Worm (Caenorhabditis elegans) whole organism, L2 larva: Measurements from ENCODE around the gene F53E10.5.
"Not testable (repeated sequence)": the region's sequence is repeated elsewhere in the genome, so short reads cannot be mapped to it uniquely, and the experiment has no call there.

Source experiments
- C34F6.9 ChIP-seq: fragments of 150-350 bp; optimal IDR thresholded peaks from 2 replicates; lab custom pipeline; 2014; ENCODE audit warnings: missing biosample characterization, missing genetic modification characterization
- Y55F3AM.14 ChIP-seq: fragments of 200-800 bp; sonication (Bioruptor generic); optimal IDR thresholded peaks from 2 replicates; lab custom pipeline; 2018; ENCODE audit warnings: mild to moderate bottlenecking, missing genetic modification characterization, missing compliant biosample characterization
- ZK546.5 ChIP-seq: sonication (generic microtip); optimal IDR thresholded peaks from 2 replicates; lab custom pipeline; 2017; ENCODE audit warnings: missing biosample characterization, missing genetic modification characterization
- aly-2 ChIP-seq: fragments of 150-350 bp; optimal IDR thresholded peaks from 2 replicates; lab custom pipeline; 2014; ENCODE audit warnings: missing biosample characterization, missing genetic modification characterization
- ama-1 ChIP-seq: fragments of 150-350 bp; optimal IDR thresholded peaks from 2 replicates; lab custom pipeline; 2018; ENCODE audit warnings: inconsistent platforms
- blmp-1 ChIP-seq: sonication (generic microtip); optimal IDR thresholded peaks from 2 replicates; lab custom pipeline; 2017; ENCODE audit warnings: missing genetic modification characterization, mild to moderate bottlenecking, missing compliant biosample characterization, antibody characterized with exemption, moderate library complexity; ENCODE audit not compliant: insufficient read depth
- ceh-16 ChIP-seq: fragments of 150-350 bp; optimal IDR thresholded peaks from 2 replicates; lab custom pipeline; 2014; ENCODE audit warnings: missing biosample characterization, missing genetic modification characterization
- ceh-82 ChIP-seq: fragments of 150-350 bp; optimal IDR thresholded peaks from 2 replicates; lab custom pipeline; 2014; ENCODE audit warnings: missing biosample characterization, missing genetic modification characterization
- dmd-4 ChIP-seq: sonication (generic microtip); optimal IDR thresholded peaks from 2 replicates; lab custom pipeline; 2017; ENCODE audit warnings: missing biosample characterization, missing genetic modification characterization
- egl-27 ChIP-seq: sonication (generic microtip); optimal IDR thresholded peaks from 3 replicates; lab custom pipeline; 2017; ENCODE audit warnings: missing biosample characterization, missing genetic modification reagents, missing genetic modification characterization
- elt-1 ChIP-seq: fragments of 150-350 bp; optimal IDR thresholded peaks from 2 replicates; lab custom pipeline; 2014; ENCODE audit warnings: missing biosample characterization, missing genetic modification characterization
- elt-3 ChIP-seq: sonication (generic microtip); optimal IDR thresholded peaks from 2 replicates; lab custom pipeline; 2017; ENCODE audit warnings: missing biosample characterization, missing genetic modification characterization
- fos-1 ChIP-seq: fragments of 150-350 bp; optimal IDR thresholded peaks from 2 replicates; lab custom pipeline; 2014; ENCODE audit warnings: missing biosample characterization, missing genetic modification characterization
- gmeb-1 ChIP-seq: fragments of 150-350 bp; optimal IDR thresholded peaks from 2 replicates; lab custom pipeline; 2014; ENCODE audit warnings: missing biosample characterization, missing genetic modification characterization
- lin-11 ChIP-seq: fragments of 150-350 bp; sonication (generic microtip); optimal IDR thresholded peaks from 2 replicates; lab custom pipeline; 2014; ENCODE audit warnings: missing biosample characterization, missing genetic modification characterization, inconsistent platforms, mixed read lengths
- lin-13 ChIP-seq: fragments of 150-350 bp; optimal IDR thresholded peaks from 2 replicates; lab custom pipeline; 2014; ENCODE audit warnings: missing biosample characterization, missing genetic modification reagents, missing genetic modification characterization
- lsy-2 ChIP-seq, 2 experiments: fragments of 150-350 bp in 1 of 2; sonication (generic microtip) in 1 of 2; optimal IDR thresholded peaks; 2 replicates each; lab custom pipeline; 2014 to 2017; ENCODE audit warnings: missing biosample characterization in 2 of 2, missing genetic modification characterization in 2 of 2
- mab-5 ChIP-seq: fragments of 150-350 bp; optimal IDR thresholded peaks from 2 replicates; lab custom pipeline; 2014; ENCODE audit warnings: missing biosample characterization, missing genetic modification characterization
- mbf-1 ChIP-seq: sonication (generic microtip); optimal IDR thresholded peaks from 2 replicates; lab custom pipeline; 2017; ENCODE audit warnings: missing biosample characterization, missing genetic modification characterization
- mdl-1 ChIP-seq, 2 experiments: fragments of 150-350 bp in 1 of 2; sonication (generic microtip) in 1 of 2; optimal IDR thresholded peaks; 2 replicates each; lab custom pipeline; 2017; ENCODE audit warnings: missing biosample characterization in 2 of 2, missing genetic modification characterization in 2 of 2
- nhr-129 ChIP-seq: fragments of 150-350 bp; optimal IDR thresholded peaks from 2 replicates; lab custom pipeline; 2014; ENCODE audit warnings: missing biosample characterization, missing genetic modification characterization
- nhr-237 ChIP-seq: fragments of 150-350 bp; optimal IDR thresholded peaks from 2 replicates; lab custom pipeline; 2014; ENCODE audit warnings: missing biosample characterization, missing genetic modification characterization
- nhr-25 ChIP-seq: fragments of 150-350 bp; sonication (generic microtip); optimal IDR thresholded peaks from 3 replicates; lab custom pipeline; 2014; ENCODE audit warnings: missing biosample characterization, missing genetic modification characterization
- nhr-6 ChIP-seq: fragments of 150-350 bp; optimal IDR thresholded peaks from 2 replicates; lab custom pipeline; 2014; ENCODE audit warnings: missing biosample characterization, missing genetic modification characterization
- nhr-77 ChIP-seq: fragments of 150-350 bp; optimal IDR thresholded peaks from 2 replicates; lab custom pipeline; 2014; ENCODE audit warnings: missing biosample characterization, missing genetic modification characterization
- peb-1 ChIP-seq: fragments of 150-350 bp; optimal IDR thresholded peaks from 2 replicates; lab custom pipeline; 2014; ENCODE audit warnings: missing biosample characterization, missing genetic modification characterization
- sem-4 ChIP-seq: fragments of 150-350 bp; optimal IDR thresholded peaks from 2 replicates; lab custom pipeline; 2014; ENCODE audit warnings: missing biosample characterization, missing genetic modification reagents, missing genetic modification characterization
- sma-3 ChIP-seq: sonication (generic microtip); optimal IDR thresholded peaks from 2 replicates; lab custom pipeline; 2016; ENCODE audit warnings: missing genetic modification reagents, missing genetic modification characterization, missing compliant biosample characterization
- snpc-4 ChIP-seq: fragments of 150-350 bp; optimal IDR thresholded peaks from 2 replicates; lab custom pipeline; 2014; ENCODE audit warnings: missing biosample characterization, missing genetic modification characterization
- unc-39 ChIP-seq: fragments of 150-350 bp; optimal IDR thresholded peaks from 2 replicates; lab custom pipeline; 2014; ENCODE audit warnings: missing biosample characterization, missing genetic modification characterization
- unc-62 ChIP-seq: fragments of 150-350 bp; optimal IDR thresholded peaks from 2 replicates; lab custom pipeline; 2014; ENCODE audit warnings: missing biosample characterization, missing genetic modification reagents, missing genetic modification characterization
- zag-1 ChIP-seq: fragments of 150-350 bp; optimal IDR thresholded peaks from 2 replicates; lab custom pipeline; 2014; ENCODE audit warnings: missing biosample characterization, missing genetic modification characterization
- ztf-1 ChIP-seq: fragments of 200-800 bp; sonication (Bioruptor generic); conservative IDR thresholded peaks from 2 replicates; pipeline ENCODE4 v1.3.6; 2022; ENCODE audit warnings: missing genetic modification characterization, missing compliant biosample characterization
- ztf-4 ChIP-seq: fragments of 150-350 bp; optimal IDR thresholded peaks from 2 replicates; lab custom pipeline; 2014; ENCODE audit warnings: missing biosample characterization, missing genetic modification characterization

Gene F53E10.5

ce11 chrV:2598830-2599229 lies at the start of gene F53E10.5:
TSS of gene F53E10.5 (minus strand) at chrV:2598930.
- not testable (repeated sequence) for TF ChIP-seq lin-11, nhr-129, egl-27 (tag; lab: Kevin White, UChicago)

- TF ChIP-seq elt-3 (no peak), sma-3 (GFP tag; lab: Kevin White, UChicago) (no peak), sem-4 (no peak), lsy-2 (tag; optimal IDR thresholded peaks at IDR 0.05; lab: Kevin White, UChicago) (no peak), nhr-237 (tag; lab: Kevin White, UChicago) (no peak), elt-1 (tag; lab: Kevin White, UChicago) (no peak), nhr-129 (tag; lab: Kevin White, UChicago) (no peak), ztf-4 (tag; lab: Kevin White, UChicago) (no peak), ztf-1 (GFP tag; lab: Robert Waterston, UW) (no peak), C34F6.9 (tag; lab: Kevin White, UChicago) (no peak), egl-27 (tag; lab: Kevin White, UChicago) (no peak), aly-2 (tag; lab: Kevin White, UChicago) (no peak), snpc-4 (no peak), ZK546.5 (no peak), Y55F3AM.14 (GFP tag; lab: Kevin White, UChicago) (no peak), lin-13 (GFP tag; lab: Kevin White, UChicago) (no peak), unc-62 (no peak), blmp-1 (tag; lab: Kevin White, UChicago) (no peak), lin-11 (tag; lab: Kevin White, UChicago) (no peak)
Observed at ce11 chrV:2647222-2647796, 48.6 kb upstream of the F53E10.5 start.

ce11 chrV:2646067-2646466 lies 47.3 kb upstream of the F53E10.5 start:
- TF ChIP-seq blmp-1 (tag; lab: Kevin White, UChicago) (no peak), ceh-82 (tag; lab: Kevin White, UChicago) (no peak), snpc-4 (no peak), lin-11 (tag; lab: Kevin White, UChicago) (no peak), nhr-237 (tag; lab: Kevin White, UChicago) (no peak), peb-1 (tag; lab: Kevin White, UChicago) (no peak), lin-13 (GFP tag; lab: Kevin White, UChicago) (no peak), ztf-1 (GFP tag; lab: Robert Waterston, UW) (no peak), fos-1 (tag; lab: Kevin White, UChicago) (no peak), mdl-1 (tag; optimal IDR thresholded peaks at IDR 0.05; lab: Kevin White, UChicago) (no peak), mab-5 (tag; lab: Kevin White, UChicago) (no peak), nhr-6 (tag; lab: Kevin White, UChicago) (no peak), lsy-2 (tag; optimal IDR thresholded peaks at IDR 0.05; lab: Kevin White, UChicago) (no peak), egl-27 (tag; lab: Kevin White, UChicago) (no peak), zag-1 (no peak), nhr-77 (no peak), sem-4 (no peak), mbf-1 (tag; lab: Kevin White, UChicago) (no peak), ama-1 (no peak)

ce11 chrV:2639506-2639905 lies 40.8 kb upstream of the F53E10.5 start:
- TF ChIP-seq Y55F3AM.14 (GFP tag; lab: Kevin White, UChicago) (no peak), gmeb-1 (tag; lab: Kevin White, UChicago) (no peak), elt-3 (no peak)

ce11 chrV:2639035-2639434 lies 40.3 kb upstream of the F53E10.5 start, which contains the start of gene W02H5.2:
TSS of gene W02H5.2 (plus strand) at chrV:2639335.
- TF ChIP-seq sem-4 (no peak), dmd-4 (no peak), unc-39 (no peak), nhr-25 (tag; lab: Kevin White, UChicago) (no peak), ceh-16 (tag; lab: Kevin White, UChicago) (no peak), mab-5 (tag; lab: Kevin White, UChicago) (no peak)
